Worm (Caenorhabditis elegans) whole organism, L3 larva: ENCODE results near the gene R05G6.4.

Experiments
- ceh-28 ChIP-seq: fragments of 150-350 bp; optimal IDR thresholded peaks from 2 replicates; lab custom pipeline; 2014; ENCODE audit warnings: missing biosample characterization, missing genetic modification reagents, missing genetic modification characterization
- ceh-82 ChIP-seq: fragments of 150-350 bp; optimal IDR thresholded peaks from 2 replicates; lab custom pipeline; 2014; ENCODE audit warnings: missing biosample characterization, missing genetic modification characterization
- egl-27 ChIP-seq: sonication (generic microtip); optimal IDR thresholded peaks from 4 replicates; lab custom pipeline; 2017; ENCODE audit warnings: missing biosample characterization, missing genetic modification reagents, missing genetic modification characterization
- elt-2 ChIP-seq: sonication (generic microtip); optimal IDR thresholded peaks from 2 replicates; lab custom pipeline; 2016; ENCODE audit warnings: missing genetic modification reagents, mild to moderate bottlenecking, missing genetic modification characterization, missing compliant biosample characterization
- elt-3 ChIP-seq, 3 experiments: fragments of 150-350 bp in 1 of 3; sonication (generic microtip) in 2 of 3; optimal IDR thresholded peaks; 2 replicates in 2 of 3; 4 replicates in 1 of 3; lab custom pipeline; 2014 to 2017; ENCODE audit warnings: missing biosample characterization in 3 of 3, missing genetic modification characterization in 3 of 3
- mdl-1 ChIP-seq: fragments of 150-350 bp; optimal IDR thresholded peaks from 2 replicates; lab custom pipeline; 2014; ENCODE audit warnings: missing biosample characterization, missing genetic modification characterization
- nfya-1 ChIP-seq: sonication (generic microtip); optimal IDR thresholded peaks from 2 replicates; lab custom pipeline; 2017; ENCODE audit warnings: missing genetic modification characterization, mild to moderate bottlenecking, missing compliant biosample characterization, antibody characterized with exemption, moderate library complexity; ENCODE audit not compliant: insufficient read depth
- nhr-237 ChIP-seq: fragments of 150-350 bp; optimal IDR thresholded peaks from 2 replicates; lab custom pipeline; 2014; ENCODE audit warnings: missing biosample characterization, missing genetic modification characterization
- nhr-76 ChIP-seq: fragments of 150-350 bp; sonication (generic microtip); optimal IDR thresholded peaks from 5 replicates; lab custom pipeline; 2014; ENCODE audit warnings: missing biosample characterization, missing genetic modification characterization
- pha-4 ChIP-seq: fragments of 150-350 bp; optimal IDR thresholded peaks from 2 replicates; lab custom pipeline; 2014; ENCODE audit warnings: missing biosample characterization, missing genetic modification reagents, missing genetic modification characterization
- pqm-1 ChIP-seq: fragments of 150-350 bp; optimal IDR thresholded peaks from 2 replicates; lab custom pipeline; 2017; ENCODE audit warnings: missing biosample characterization, missing genetic modification characterization, inconsistent platforms
- unc-39 ChIP-seq: sonication (generic microtip); optimal IDR thresholded peaks from 4 replicates; lab custom pipeline; 2017; ENCODE audit warnings: missing biosample characterization, missing genetic modification characterization
- unc-62 ChIP-seq: fragments of 150-350 bp; sonication (generic microtip); optimal IDR thresholded peaks from 4 replicates; lab custom pipeline; 2014; ENCODE audit warnings: missing biosample characterization, missing genetic modification reagents, missing genetic modification characterization
- ztf-11 ChIP-seq: fragments of 150-350 bp; optimal IDR thresholded peaks from 2 replicates; lab custom pipeline; 2014; ENCODE audit warnings: missing biosample characterization, missing genetic modification characterization

DNA sequence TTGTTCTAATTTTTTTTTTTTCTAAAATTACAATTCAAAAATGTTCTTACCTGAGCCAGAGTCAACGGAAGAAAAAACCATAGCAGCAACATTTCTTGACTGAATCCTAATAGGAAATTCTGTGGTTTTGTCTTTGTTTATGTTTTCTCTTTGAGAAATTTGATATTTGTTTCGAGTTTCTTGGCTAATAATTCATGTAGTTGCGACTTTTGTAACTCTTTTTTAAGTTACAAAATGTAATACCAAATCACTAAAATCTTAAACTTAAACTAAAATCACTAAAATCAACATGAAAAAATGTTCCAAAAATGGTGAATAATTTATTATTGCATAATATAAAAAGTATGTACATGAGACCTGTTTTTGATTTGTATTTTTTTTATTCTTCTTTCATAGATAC, 15.3 kb upstream of the R05G6.4 start, which contains the start of gene egas-4:
- TF ChIP-seq mdl-1 (tag; lab: Kevin White, UChicago): no peak
- no peak for TF ChIP-seq ceh-82 (tag; lab: Kevin White, UChicago)
- TF ChIP-seq elt-3 (tag; optimal IDR thresholded peaks at IDR 0.05; lab: Kevin White, UChicago): no peak
- TF ChIP-seq nhr-76 (tag; lab: Kevin White, UChicago): no peak
- no peak for TF ChIP-seq egl-27 (tag; lab: Kevin White, UChicago)
- TF ChIP-seq ceh-28 (tag; lab: Kevin White, UChicago): no peak
- TF ChIP-seq pqm-1: no peak
- no peak for TF ChIP-seq elt-2 (tag; lab: Kevin White, UChicago)
- no peak for TF ChIP-seq pha-4
- TF ChIP-seq nhr-237 (tag; lab: Kevin White, UChicago): no peak
- TF ChIP-seq nfya-1 (tag; lab: Kevin White, UChicago): no peak
- TF ChIP-seq unc-39: no peak
- TF ChIP-seq unc-62 (GFP tag; lab: Kevin White, UChicago): no peak
- TF ChIP-seq ztf-11 (tag; lab: Kevin White, UChicago): no peak
